Worm (Caenorhabditis elegans) whole organism, mixed stage, embryonic: ENCODE measurements around the gene hpo-33.

Source experiments
- M03D4.4 ChIP-seq: sonication (generic microtip); optimal IDR thresholded peaks from 2 replicates; lab custom pipeline; 2017; ENCODE audit warnings: mild to moderate bottlenecking, missing genetic modification characterization, missing compliant biosample characterization
- bed-3 ChIP-seq: fragments of 200-800 bp; sonication (Bioruptor generic); optimal IDR thresholded peaks from 3 replicates; lab custom pipeline; 2018; ENCODE audit warnings: mild to moderate bottlenecking, missing genetic modification characterization, moderate library complexity, missing compliant biosample characterization
- blmp-1 ChIP-seq: fragments of 150-350 bp; optimal IDR thresholded peaks from 2 replicates; lab custom pipeline; 2014; ENCODE audit warnings: missing biosample characterization, missing genetic modification characterization
- ceh-39 ChIP-seq: fragments of 150-350 bp; optimal IDR thresholded peaks from 2 replicates; lab custom pipeline; 2014; ENCODE audit warnings: missing biosample characterization, missing genetic modification characterization
- ceh-43 ChIP-seq: fragments of 200-800 bp; sonication (Bioruptor generic); optimal IDR thresholded peaks from 2 replicates; lab custom pipeline; 2018; ENCODE audit warnings: mild to moderate bottlenecking, missing genetic modification characterization, moderate library complexity, missing compliant biosample characterization
- ceh-83 ChIP-seq: fragments of 200-800 bp; sonication (Bioruptor generic); optimal IDR thresholded peaks from 2 replicates; lab custom pipeline; 2018; ENCODE audit warnings: mild to moderate bottlenecking, missing genetic modification characterization, missing compliant biosample characterization
- ces-1 ChIP-seq: fragments of 150-350 bp; optimal IDR thresholded peaks from 2 replicates; lab custom pipeline; 2014; ENCODE audit warnings: missing biosample characterization, missing genetic modification reagents, missing genetic modification characterization
- cnd-1 ChIP-seq: fragments of 200-800 bp; sonication (Bioruptor generic); optimal IDR thresholded peaks from 2 replicates; lab custom pipeline; 2018; ENCODE audit warnings: mild to moderate bottlenecking, missing genetic modification characterization, missing compliant biosample characterization
- drap-1 ChIP-seq: fragments of 200-800 bp; sonication (Bioruptor generic); optimal IDR thresholded peaks from 3 replicates; lab custom pipeline; 2018; ENCODE audit warnings: mild to moderate bottlenecking, missing genetic modification characterization, missing compliant biosample characterization
- elt-1 ChIP-seq: sonication (generic microtip); optimal IDR thresholded peaks from 2 replicates; lab custom pipeline; 2017; ENCODE audit warnings: missing genetic modification characterization, mild to moderate bottlenecking, missing compliant biosample characterization, antibody characterized with exemption, moderate library complexity, borderline replicate concordance; ENCODE audit not compliant: insufficient read depth
- elt-3 ChIP-seq: fragments of 150-350 bp; optimal IDR thresholded peaks from 2 replicates; lab custom pipeline; 2014; ENCODE audit warnings: missing biosample characterization, missing genetic modification characterization
- flh-1 ChIP-seq: fragments of 200-800 bp; sonication (Bioruptor generic); optimal IDR thresholded peaks from 2 replicates; lab custom pipeline; 2018; ENCODE audit warnings: mild to moderate bottlenecking, missing genetic modification characterization, moderate library complexity, missing compliant biosample characterization
- hlh-1 ChIP-seq: fragments of 150-350 bp; optimal IDR thresholded peaks from 2 replicates; lab custom pipeline; 2014; ENCODE audit warnings: missing biosample characterization, missing genetic modification reagents, missing genetic modification characterization
- lin-13 ChIP-seq: fragments of 150-350 bp; optimal IDR thresholded peaks from 2 replicates; lab custom pipeline; 2014; ENCODE audit warnings: missing biosample characterization, missing genetic modification characterization
- lin-32 ChIP-seq: fragments of 200-800 bp; sonication (Bioruptor generic); optimal IDR thresholded peaks from 2 replicates; lab custom pipeline; 2018; ENCODE audit warnings: mild to moderate bottlenecking, missing genetic modification characterization, missing compliant biosample characterization
- lsy-2 ChIP-seq: fragments of 150-350 bp; optimal IDR thresholded peaks from 2 replicates; lab custom pipeline; 2014; ENCODE audit warnings: missing biosample characterization, missing genetic modification characterization
- mab-5 ChIP-seq: fragments of 150-350 bp; optimal IDR thresholded peaks from 2 replicates; lab custom pipeline; 2014; ENCODE audit warnings: missing biosample characterization, missing genetic modification characterization
- mep-1 ChIP-seq: fragments of 150-350 bp; optimal IDR thresholded peaks from 2 replicates; lab custom pipeline; 2017; ENCODE audit warnings: missing biosample characterization, missing genetic modification reagents, missing genetic modification characterization, inconsistent platforms
- mls-2 ChIP-seq: sonication (generic microtip); optimal IDR thresholded peaks from 2 replicates; lab custom pipeline; 2016; ENCODE audit warnings: mild to moderate bottlenecking, missing genetic modification characterization, moderate library complexity, missing compliant biosample characterization
- nhr-12 ChIP-seq: fragments of 150-350 bp; optimal IDR thresholded peaks from 2 replicates; lab custom pipeline; 2014; ENCODE audit warnings: missing biosample characterization, missing genetic modification characterization
- nhr-2 ChIP-seq: fragments of 150-350 bp; optimal IDR thresholded peaks from 2 replicates; lab custom pipeline; 2014; ENCODE audit warnings: missing biosample characterization, missing genetic modification characterization
- nhr-237 ChIP-seq: fragments of 150-350 bp; optimal IDR thresholded peaks from 2 replicates; lab custom pipeline; 2014; ENCODE audit warnings: missing biosample characterization, missing genetic modification characterization
- nhr-28 ChIP-seq: fragments of 150-350 bp; optimal IDR thresholded peaks from 2 replicates; lab custom pipeline; 2014; ENCODE audit warnings: missing biosample characterization, missing genetic modification characterization
- pha-4 ChIP-seq: fragments of 150-350 bp; optimal IDR thresholded peaks from 2 replicates; lab custom pipeline; 2018; ENCODE audit warnings: missing biosample characterization, missing genetic modification reagents, missing genetic modification characterization
- sem-2 ChIP-seq: fragments of 200-800 bp; sonication (Bioruptor generic); optimal IDR thresholded peaks from 2 replicates; lab custom pipeline; 2018; ENCODE audit warnings: mild to moderate bottlenecking, missing genetic modification characterization, missing compliant biosample characterization
- snpc-4 ChIP-seq: fragments of 150-350 bp; optimal IDR thresholded peaks from 2 replicates; lab custom pipeline; 2014; ENCODE audit warnings: missing biosample characterization, missing genetic modification characterization
- sptf-1 ChIP-seq: sonication (generic microtip); optimal IDR thresholded peaks from 2 replicates; lab custom pipeline; 2017; ENCODE audit warnings: mild to moderate bottlenecking, missing genetic modification characterization, moderate library complexity, missing compliant biosample characterization
- tbx-8 ChIP-seq: fragments of 200-800 bp; sonication (Bioruptor generic); optimal IDR thresholded peaks from 2 replicates; lab custom pipeline; 2018; ENCODE audit warnings: mild to moderate bottlenecking, missing genetic modification characterization, moderate library complexity, missing compliant biosample characterization
- unc-120 ChIP-seq: sonication (generic microtip); optimal IDR thresholded peaks from 2 replicates; lab custom pipeline; 2017; ENCODE audit warnings: missing genetic modification characterization, missing compliant biosample characterization; ENCODE audit not compliant: poor library complexity, severe bottlenecking
- unc-39 ChIP-seq: fragments of 150-350 bp; optimal IDR thresholded peaks from 2 replicates; lab custom pipeline; 2014; ENCODE audit warnings: missing biosample characterization, missing genetic modification characterization
- unc-62 ChIP-seq: fragments of 150-350 bp; optimal IDR thresholded peaks from 2 replicates; lab custom pipeline; 2014; ENCODE audit warnings: missing biosample characterization, missing genetic modification reagents, missing genetic modification characterization
- zip-8 ChIP-seq: fragments of 150-350 bp; optimal IDR thresholded peaks from 2 replicates; lab custom pipeline; 2014; ENCODE audit warnings: missing biosample characterization, missing genetic modification characterization
- ztf-11 ChIP-seq: fragments of 150-350 bp; optimal IDR thresholded peaks from 2 replicates; lab custom pipeline; 2014; ENCODE audit warnings: missing biosample characterization, missing genetic modification characterization

hpo-33 gene

ce11 chrV:17022613-17023322, 19.6 kb upstream of the hpo-33 start, which contains the start of the genes F49H6.8 and F49H6.5:
Gene F49H6.8, minus strand, starts transcription at chrV:17022663.
Gene F49H6.5, plus strand, starts transcription at chrV:17023241.
- no peak for TF ChIP-seq elt-3
- no peak for TF ChIP-seq mls-2

ce11 chrV:17026289-17026688, 16.1 kb upstream of the hpo-33 start, which contains the start of gene F49H6.15:
Gene F49H6.15, minus strand, starts transcription at chrV:17026389.
- TF ChIP-seq ztf-11 = no peak
- TF ChIP-seq mep-1 (tag; lab: Kevin White, UChicago) = no peak
- TF ChIP-seq blmp-1 (tag; lab: Kevin White, UChicago) = no peak
- no peak for TF ChIP-seq unc-39 (tag; lab: Kevin White, UChicago)
- no peak for TF ChIP-seq nhr-28 (tag; lab: Kevin White, UChicago)
- no peak for TF ChIP-seq lsy-2 (tag; lab: Kevin White, UChicago)
- TF ChIP-seq ceh-39 (tag; lab: Kevin White, UChicago) = no peak
- TF ChIP-seq snpc-4 (tag; lab: Kevin White, UChicago) = no peak
- no peak for TF ChIP-seq sptf-1 (tag; lab: Kevin White, UChicago)
- TF ChIP-seq ceh-43 (GFP tag; lab: Kevin White, UChicago) = no peak
- TF ChIP-seq unc-62 = no peak
- no peak for TF ChIP-seq nhr-12 (tag; lab: Kevin White, UChicago)
- no peak for TF ChIP-seq ces-1
- TF ChIP-seq zip-8 (tag; lab: Kevin White, UChicago) = no peak
- no peak for TF ChIP-seq lin-13 (tag; lab: Kevin White, UChicago)
- no peak for TF ChIP-seq elt-3
- TF ChIP-seq elt-1 (tag; lab: Kevin White, UChicago) = no peak
- TF ChIP-seq tbx-8 (GFP tag; lab: Kevin White, UChicago) = no peak

- TF ChIP-seq elt-1 (tag; lab: Kevin White, UChicago) = no peak
- TF ChIP-seq sptf-1 (tag; lab: Kevin White, UChicago) = no peak
- TF ChIP-seq zip-8 (tag; lab: Kevin White, UChicago) = no peak
- TF ChIP-seq nhr-12 (tag; lab: Kevin White, UChicago) = no peak
- TF ChIP-seq cnd-1 (tag; lab: Kevin White, UChicago) = no peak
- TF ChIP-seq hlh-1 = no peak
- TF ChIP-seq bed-3 (GFP tag; lab: Kevin White, UChicago) = no peak
- TF ChIP-seq ces-1 = no peak
- TF ChIP-seq unc-39 (tag; lab: Kevin White, UChicago) = no peak
- no peak for TF ChIP-seq mls-2
- no peak for TF ChIP-seq ztf-11
These were observed 11.9 kb upstream of the hpo-33 start for ce11 chrV:17030430-17030829.

- TF ChIP-seq cnd-1 (tag; lab: Kevin White, UChicago) (no peak), mls-2 (no peak), sptf-1 (tag; lab: Kevin White, UChicago) (no peak), zip-8 (tag; lab: Kevin White, UChicago) (no peak), nhr-237 (no peak), pha-4 (tag; lab: Kevin White, UChicago) (no peak), bed-3 (GFP tag; lab: Kevin White, UChicago) (no peak), flh-1 (no peak), M03D4.4 (tag; lab: Kevin White, UChicago) (no peak), mab-5 (tag; lab: Kevin White, UChicago) (no peak)
These were observed 6.5 kb upstream of the hpo-33 start, which contains the start of gene srz-94 for ce11 chrV:17035850-17036249. Gene srz-94, minus strand, starts transcription at chrV:17035950.

- no peak for TF ChIP-seq blmp-1 (tag; lab: Kevin White, UChicago)
- no peak for TF ChIP-seq flh-1
- TF ChIP-seq drap-1 (GFP tag; lab: Kevin White, UChicago) = no peak
- no peak for TF ChIP-seq nhr-237
- TF ChIP-seq mab-5 (tag; lab: Kevin White, UChicago) = no peak
- no peak for TF ChIP-seq lsy-2 (tag; lab: Kevin White, UChicago)
- no peak for TF ChIP-seq ceh-83
- no peak for TF ChIP-seq pha-4 (tag; lab: Kevin White, UChicago)
- no peak for TF ChIP-seq hlh-1
- TF ChIP-seq tbx-8 (GFP tag; lab: Kevin White, UChicago) = no peak
- TF ChIP-seq sem-2 (GFP tag; lab: Kevin White, UChicago) = no peak
- no peak for TF ChIP-seq nhr-2 (tag; lab: Kevin White, UChicago)
- no peak for TF ChIP-seq lin-32 (GFP tag; lab: Kevin White, UChicago)
- no peak for TF ChIP-seq unc-120 (tag; lab: Kevin White, UChicago)
- no peak for TF ChIP-seq ztf-11
- TF ChIP-seq snpc-4 (tag; lab: Kevin White, UChicago) = no peak
- TF ChIP-seq lin-13 (tag; lab: Kevin White, UChicago) = no peak
- no peak for TF ChIP-seq ceh-39 (tag; lab: Kevin White, UChicago)
- no peak for TF ChIP-seq unc-62
- TF ChIP-seq nhr-28 (tag; lab: Kevin White, UChicago) = no peak
- TF ChIP-seq, all 35 proteins: peak for 0
These were observed 2.1 kb downstream of the hpo-33 start, which contains the start of gene F28B1.2 for ce11 chrV:17044500-17044899. Gene F28B1.2, plus strand, starts transcription at chrV:17044800.
